Fruit fly (Drosophila melanogaster) whole organism, prepupa: ENCODE measurements around the gene Cpr62Bb.
A peak's percentile ranks its signal among the peaks of the same experiment; 100 is the strongest.

Source experiments
- Blimp-1 ChIP-seq: fragments of 200-800 bp; sonication (Bioruptor generic); optimal IDR thresholded peaks from 3 replicates; lab custom pipeline; 2017; ENCODE audit warnings: missing biosample characterization, missing genetic modification characterization, mild to moderate bottlenecking, moderate library complexity, missing genetic modification reagents
- CG10669 ChIP-seq: fragments of 200-800 bp; sonication (Bioruptor generic); optimal IDR thresholded peaks from 3 replicates; lab custom pipeline; 2018; ENCODE audit warnings: missing biosample characterization, mild to moderate bottlenecking, missing genetic modification characterization, moderate library complexity
- CG11294 ChIP-seq: fragments of 200-800 bp; sonication (Bioruptor generic); IDR thresholded peaks from 2 replicates; pipeline ENCODE4 v1.3.6; 2022; ENCODE audit warnings: missing biosample characterization, missing genetic modification characterization
- CG11762 ChIP-seq: fragments of 200-800 bp; sonication (Bioruptor generic); optimal IDR thresholded peaks from 3 replicates; lab custom pipeline; 2016; ENCODE audit warnings: missing biosample characterization, missing genetic modification characterization; ENCODE audit not compliant: insufficient read depth
- CG15336 ChIP-seq: fragments of 200-800 bp; sonication (Bioruptor generic); IDR thresholded peaks from 2 replicates; pipeline ENCODE4 v1.3.6; 2022; ENCODE audit warnings: missing biosample characterization, missing genetic modification characterization
- CG1621 ChIP-seq: fragments of 200-800 bp; sonication (Bioruptor generic); optimal IDR thresholded peaks from 3 replicates; lab custom pipeline; 2018; ENCODE audit warnings: missing biosample characterization, mild to moderate bottlenecking, missing genetic modification characterization
- CG32006 ChIP-seq: fragments of 200-800 bp; sonication (Bioruptor generic); optimal IDR thresholded peaks from 3 replicates; lab custom pipeline; 2017; ENCODE audit warnings: missing biosample characterization, mild to moderate bottlenecking, missing genetic modification characterization
- CG34406 ChIP-seq: fragments of 200-800 bp; sonication (Bioruptor generic); optimal IDR thresholded peaks from 3 replicates; lab custom pipeline; 2016; ENCODE audit warnings: missing biosample characterization, missing genetic modification characterization
- CG4318 ChIP-seq: fragments of 200-800 bp; sonication (Bioruptor generic); optimal IDR thresholded peaks from 3 replicates; lab custom pipeline; 2017; ENCODE audit warnings: missing biosample characterization, mild to moderate bottlenecking, missing genetic modification characterization
- CG6163 ChIP-seq: fragments of 200-800 bp; sonication (Bioruptor generic); IDR thresholded peaks from 3 replicates; pipeline ENCODE4 v1.3.6; 2022; ENCODE audit warnings: missing biosample characterization, missing genetic modification characterization
- CG6792 ChIP-seq: fragments of 200-800 bp; sonication (Bioruptor generic); optimal IDR thresholded peaks from 3 replicates; lab custom pipeline; 2016; ENCODE audit warnings: missing biosample characterization, missing genetic modification characterization
- CG7368 ChIP-seq: fragments of 200-800 bp; sonication (Bioruptor generic); optimal IDR thresholded peaks from 3 replicates; lab custom pipeline; 2016; ENCODE audit warnings: missing biosample characterization, missing genetic modification characterization
- CG8319 ChIP-seq: fragments of 200-800 bp; sonication (Bioruptor generic); optimal IDR thresholded peaks from 3 replicates; lab custom pipeline; 2016; ENCODE audit warnings: missing biosample characterization, missing genetic modification characterization
- CG8632 ChIP-seq: fragments of 200-800 bp; sonication (Bioruptor generic); optimal IDR thresholded peaks from 3 replicates; lab custom pipeline; 2016; ENCODE audit warnings: missing biosample characterization, missing genetic modification characterization
- CG9139 ChIP-seq: fragments of 200-800 bp; sonication (Bioruptor generic); optimal IDR thresholded peaks from 3 replicates; lab custom pipeline; 2017; ENCODE audit warnings: missing biosample characterization, mild to moderate bottlenecking, missing genetic modification characterization
- Eip75B ChIP-seq: fragments of 200-800 bp; sonication (Bioruptor generic); optimal IDR thresholded peaks from 3 replicates; lab custom pipeline; 2016; ENCODE audit warnings: missing biosample characterization, missing genetic modification characterization
- Eip78C ChIP-seq: fragments of 200-800 bp; sonication (Bioruptor generic); peaks from one replicate; lab custom pipeline; 2016; ENCODE audit warnings: missing biosample characterization, missing genetic modification characterization
- Eip93F ChIP-seq: fragments of 200-800 bp; sonication (Bioruptor generic); optimal IDR thresholded peaks from 2 replicates; lab custom pipeline; 2016; ENCODE audit warnings: missing biosample characterization, mild to moderate bottlenecking, missing genetic modification characterization
- Ets96B ChIP-seq: fragments of 200-800 bp; optimal IDR thresholded peaks from 2 replicates; lab custom pipeline; 2019; ENCODE audit warnings: missing biosample characterization, mild to moderate bottlenecking, missing genetic modification characterization, moderate library complexity
- Hr4 ChIP-seq: fragments of 200-800 bp; sonication (Bioruptor generic); optimal IDR thresholded peaks from 3 replicates; lab custom pipeline; 2016; ENCODE audit warnings: missing biosample characterization, missing genetic modification characterization
- Lpt ChIP-seq: fragments of 200-800 bp; sonication (Bioruptor generic); optimal IDR thresholded peaks from 3 replicates; lab custom pipeline; 2016; ENCODE audit warnings: missing biosample characterization, missing genetic modification characterization
- Met ChIP-seq: fragments of 200-800 bp; sonication (Bioruptor generic); optimal IDR thresholded peaks from 3 replicates; lab custom pipeline; 2016; ENCODE audit warnings: missing biosample characterization, missing genetic modification characterization
- Smox ChIP-seq: fragments of 200-800 bp; sonication (Bioruptor generic); optimal IDR thresholded peaks from 3 replicates; lab custom pipeline; 2016; ENCODE audit warnings: missing biosample characterization, missing genetic modification characterization
- Sox14 ChIP-seq: fragments of 200-800 bp; sonication (Bioruptor generic); optimal IDR thresholded peaks from 3 replicates; lab custom pipeline; 2016; ENCODE audit warnings: missing biosample characterization, missing genetic modification characterization
- Sox15 ChIP-seq: fragments of 200-800 bp; sonication (Bioruptor generic); optimal IDR thresholded peaks from 3 replicates; lab custom pipeline; 2016; ENCODE audit warnings: missing biosample characterization, missing genetic modification characterization
- achi ChIP-seq: fragments of 200-800 bp; sonication (Bioruptor generic); optimal IDR thresholded peaks from 3 replicates; lab custom pipeline; 2016; ENCODE audit warnings: missing biosample characterization, missing genetic modification characterization
- acj6 ChIP-seq: fragments of 200-800 bp; sonication (Bioruptor generic); optimal IDR thresholded peaks from 3 replicates; lab custom pipeline; 2016; ENCODE audit warnings: missing biosample characterization, missing genetic modification characterization
- cyc ChIP-seq: fragments of 200-800 bp; sonication (Bioruptor generic); optimal IDR thresholded peaks from 3 replicates; lab custom pipeline; 2016; ENCODE audit warnings: missing biosample characterization, missing genetic modification characterization
- dac ChIP-seq: fragments of 200-800 bp; sonication (Bioruptor generic); optimal IDR thresholded peaks from 2 replicates; lab custom pipeline; 2017; ENCODE audit warnings: missing biosample characterization, mild to moderate bottlenecking, missing genetic modification characterization
- dsx ChIP-seq: fragments of 200-800 bp; optimal IDR thresholded peaks from 3 replicates; lab custom pipeline; 2019; ENCODE audit warnings: missing biosample characterization, mild to moderate bottlenecking, missing genetic modification characterization, moderate library complexity; ENCODE audit not compliant: poor library complexity, severe bottlenecking
- eg ChIP-seq: fragments of 200-800 bp; sonication (Bioruptor generic); IDR thresholded peaks from 3 replicates; pipeline ENCODE4 v1.3.6; 2022; ENCODE audit warnings: missing biosample characterization, missing genetic modification characterization
- esn ChIP-seq: fragments of 200-800 bp; sonication (Bioruptor generic); optimal IDR thresholded peaks from 2 replicates; lab custom pipeline; 2016; ENCODE audit warnings: missing biosample characterization, mild to moderate bottlenecking, missing genetic modification characterization, moderate library complexity
- fd59A ChIP-seq: fragments of 200-800 bp; sonication (Bioruptor generic); optimal IDR thresholded peaks from 2 replicates; lab custom pipeline; 2017; ENCODE audit warnings: missing biosample characterization, mild to moderate bottlenecking, missing genetic modification characterization, missing genetic modification reagents
- fkh ChIP-seq: fragments of 200-800 bp; sonication (Bioruptor generic); optimal IDR thresholded peaks from 3 replicates; lab custom pipeline; 2017; ENCODE audit warnings: missing biosample characterization, mild to moderate bottlenecking, missing genetic modification characterization, moderate library complexity
- net ChIP-seq: fragments of 200-800 bp; sonication (Bioruptor generic); optimal IDR thresholded peaks from 3 replicates; lab custom pipeline; 2016; ENCODE audit warnings: missing biosample characterization, missing genetic modification characterization
- salr ChIP-seq, 2 experiments: fragments of 200-800 bp; sonication (Bioruptor generic); optimal IDR thresholded peaks; 3 replicates each; lab custom pipeline; 2016 to 2018; ENCODE audit warnings: missing biosample characterization in 2 of 2, missing genetic modification characterization in 2 of 2, mild to moderate bottlenecking in 1 of 2
- ss ChIP-seq, 2 experiments: fragments of 200-800 bp; sonication (Bioruptor generic); optimal IDR thresholded peaks; 2 replicates in 1 of 2; 3 replicates in 1 of 2; lab custom pipeline; 2017 to 2018; ENCODE audit warnings: mild to moderate bottlenecking in 2 of 2, missing biosample characterization in 2 of 2, missing genetic modification characterization in 2 of 2, moderate library complexity in 1 of 2
- svp ChIP-seq: fragments of 200-800 bp; sonication (Bioruptor generic); peaks from one replicate; lab custom pipeline; 2016; ENCODE audit warnings: missing biosample characterization, missing genetic modification characterization
- topi ChIP-seq: fragments of 200-800 bp; sonication (Bioruptor generic); optimal IDR thresholded peaks from 3 replicates; lab custom pipeline; 2016; ENCODE audit warnings: missing biosample characterization, missing genetic modification characterization
- vri ChIP-seq: fragments of 200-800 bp; sonication (Bioruptor generic); optimal IDR thresholded peaks from 3 replicates; lab custom pipeline; 2016; ENCODE audit warnings: missing biosample characterization, mild to moderate bottlenecking, missing genetic modification characterization

Gene Cpr62Bb

dm6 chr3L:1808631-1809030, 26.3 kb downstream of the Cpr62Bb start (continued):
- TF ChIP-seq Blimp-1 (GFP tag; lab: Kevin White, UChicago), result no peak
- peak in 1 of 2 experiments; percentile 73 for TF ChIP-seq salr (GFP tag; optimal IDR thresholded peaks at IDR 0.05; lab: Kevin White, UChicago)
- peak; percentile 75 for TF ChIP-seq CG8319 (GFP tag; lab: Kevin White, UChicago)
- peak; percentile 95 for TF ChIP-seq eg (GFP tag; lab: Robert Waterston, UW)
- TF ChIP-seq Smox, result no peak
- peak; percentile 80 for TF ChIP-seq CG34406 (GFP tag; lab: Kevin White, UChicago)
- TF ChIP-seq vri, result no peak
- no peak for TF ChIP-seq CG9139 (GFP tag; lab: Kevin White, UChicago)
- TF ChIP-seq ss (GFP tag; optimal IDR thresholded peaks at IDR 0.05; lab: Kevin White, UChicago), result peak; percentile 82 to 85
- peak; percentile 84 for TF ChIP-seq CG6792
- TF ChIP-seq CG7368 (GFP tag; lab: Kevin White, UChicago), result no peak
- TF ChIP-seq CG11294 (GFP tag; lab: Robert Waterston, UW), result peak; percentile 83
- peak; percentile 96 for TF ChIP-seq Eip78C (GFP tag; lab: Kevin White, UChicago)
- peak; percentile 84 for TF ChIP-seq Eip75B
- TF ChIP-seq CG32006 (GFP tag; lab: Kevin White, UChicago), result peak; percentile 82
- TF ChIP-seq dsx (GFP tag; lab: Kevin White, UChicago), result peak; percentile 85
- TF ChIP-seq CG15336 (GFP tag; lab: Robert Waterston, UW), result peak; percentile 90
- peak; percentile 75 for TF ChIP-seq topi (GFP tag; lab: Kevin White, UChicago)
- TF ChIP-seq CG6163 (GFP tag; lab: Robert Waterston, UW), result peak; percentile 93

DNA sequence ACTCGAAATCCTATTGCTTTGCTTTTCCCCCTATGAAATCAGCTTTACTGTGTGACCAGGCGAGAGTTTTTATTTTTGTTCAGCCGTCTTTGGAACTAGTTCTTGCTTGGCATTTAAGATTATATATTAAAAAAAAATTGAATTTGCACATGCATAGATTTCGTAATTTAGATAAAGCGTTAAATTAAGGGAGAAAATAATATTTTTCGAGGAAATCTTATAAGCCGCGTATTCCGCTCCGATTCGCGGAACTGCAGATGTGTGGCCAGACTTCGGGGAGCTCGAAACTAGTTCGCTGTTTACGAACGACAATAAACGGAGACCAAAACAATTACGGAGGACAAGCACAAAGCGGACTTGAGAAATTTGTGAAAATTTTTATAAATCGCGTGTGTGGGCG, 32.2 kb downstream of the Cpr62Bb start, which contains the start of the genes JTBR and CG42676:
Gene JTBR (minus strand): TSS at position 55 of the 400 bp plus-strand sequence.
Gene CG42676 (plus strand): TSS at position 306 of the 400 bp plus-strand sequence.
- no peak for TF ChIP-seq CG8632 (GFP tag; lab: Kevin White, UChicago)
- no peak for TF ChIP-seq CG10669
- TF ChIP-seq CG1621 (tag; lab: Kevin White, UChicago), result peak; percentile 66
- TF ChIP-seq Smox, result no peak
- peak; percentile 32 for TF ChIP-seq esn (GFP tag; lab: Kevin White, UChicago)

dm6 chr3L:1798649-1799048, 36.3 kb downstream of the Cpr62Bb start, which contains the start of gene Patj:
TSS of gene Patj (plus strand) at chr3L:1798803.
- TF ChIP-seq dac, result no peak
- no peak for TF ChIP-seq CG7368 (GFP tag; lab: Kevin White, UChicago)
- no peak for TF ChIP-seq esn (GFP tag; lab: Kevin White, UChicago)
- no peak for TF ChIP-seq CG4318 (GFP tag; lab: Kevin White, UChicago)
- TF ChIP-seq CG11762 (GFP tag; lab: Kevin White, UChicago), result no peak
- no peak for TF ChIP-seq svp
- no peak for TF ChIP-seq Sox14 (GFP tag; lab: Kevin White, UChicago)
- TF ChIP-seq CG11294 (GFP tag; lab: Robert Waterston, UW), result no peak
- TF ChIP-seq, all 60 proteins: peak for 0

DNA sequence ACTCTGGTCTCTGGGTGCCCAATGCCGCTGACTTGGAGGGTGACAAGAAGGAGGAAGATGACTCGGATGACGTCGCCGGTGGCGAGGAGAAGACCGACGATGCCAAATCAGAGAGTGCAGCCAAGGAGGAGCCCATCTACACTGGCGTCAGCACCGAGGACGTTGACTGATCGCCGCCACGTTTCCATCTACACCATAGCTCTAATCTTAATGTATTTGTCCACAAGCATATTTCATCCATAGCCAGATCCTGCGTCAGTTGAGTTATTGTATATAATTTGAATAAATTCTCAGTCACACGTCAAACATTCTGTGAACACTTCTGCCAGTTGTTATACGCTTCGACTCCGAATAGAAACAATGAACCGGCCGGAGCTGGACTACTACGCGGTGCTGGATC, 38.0 kb downstream of the Cpr62Bb start, which contains the start of gene CG12020:
Gene CG12020 (plus strand): TSS at position 301 of the 400 bp plus-strand sequence.
- TF ChIP-seq CG32006 (GFP tag; lab: Kevin White, UChicago) (no peak), CG6792 (no peak), CG9139 (GFP tag; lab: Kevin White, UChicago) (no peak), net (GFP tag; lab: Kevin White, UChicago) (no peak)

- TF ChIP-seq CG7368 (GFP tag; lab: Kevin White, UChicago) (no peak), CG11294 (GFP tag; lab: Robert Waterston, UW) (no peak), dsx (GFP tag; lab: Kevin White, UChicago) (peak; percentile 49), Sox15 (GFP tag; lab: Kevin White, UChicago) (no peak), fd59A (GFP tag; lab: Kevin White, UChicago) (no peak), Eip93F (no peak), Hr4 (GFP tag; lab: Kevin White, UChicago) (no peak), Ets96B (tag; lab: Kevin White, UChicago) (peak; percentile 61), topi (GFP tag; lab: Kevin White, UChicago) (no peak), Lpt (GFP tag; lab: Kevin White, UChicago) (no peak), CG15336 (GFP tag; lab: Robert Waterston, UW) (no peak; the same call in 1 of the 2 replicates), Blimp-1 (GFP tag; lab: Kevin White, UChicago) (no peak), cyc (GFP tag; lab: Kevin White, UChicago) (peak; percentile 33), CG34406 (GFP tag; lab: Kevin White, UChicago) (no peak), CG9139 (GFP tag; lab: Kevin White, UChicago) (no peak), acj6 (no peak), fkh (GFP tag; lab: Kevin White, UChicago) (no peak), Met (no peak), CG4318 (GFP tag; lab: Kevin White, UChicago) (no peak), CG6792 (no peak), achi (GFP tag; lab: Kevin White, UChicago) (no peak)
Measured at dm6 chr3L:1794943-1795696, 39.8 kb downstream of the Cpr62Bb start, which contains the start of the genes alpha-Spec, dlt and Cdc37. TSS of gene alpha-Spec (minus strand) at chr3L:1795328. TSS of gene dlt (minus strand) at chr3L:1795328. TSS of gene Cdc37 (plus strand) at chr3L:1795392.
